Worm (Caenorhabditis elegans): Measurements from ENCODE around the gene srd-36.
A peak's percentile ranks its signal among the peaks of the same experiment; 100 is the strongest.

The srd-36 gene

ce11 chrX:13284091-13284490 lies 10.5 kb downstream of the srd-36 start, which contains the start of gene cyp-14A4:
Gene cyp-14A4 (minus strand): TSS chrX:13284197.
- TF ChIP-seq daf-16 (GFP tag; optimal IDR thresholded peaks at IDR 0.05) (no peak), daf-16 (tag; optimal IDR thresholded peaks at IDR 0.05) (peak; percentile 91), zip-11 (GFP tag; IDR thresholded peaks at IDR 0.05) (no peak), nhr-11 (tag; optimal IDR thresholded peaks at IDR 0.05) (no peak), nhr-28 (tag; optimal IDR thresholded peaks at IDR 0.05) (peak; percentile 38)

- TF ChIP-seq nhr-25 (tag; optimal IDR thresholded peaks at IDR 0.05; ENCODE audit: borderline replicate concordance, insufficient read depth) (no peak), ceh-32 (tag; optimal IDR thresholded peaks at IDR 0.05; ENCODE audit: poor library complexity) (no peak), nhr-111 (GFP tag; optimal IDR thresholded peaks at IDR 0.05) (peak; percentile 65), lin-13 (GFP tag; optimal IDR thresholded peaks at IDR 0.05) (no peak), daf-12 (tag; optimal IDR thresholded peaks at IDR 0.05) (no peak), snpc-4 (tag; optimal IDR thresholded peaks at IDR 0.05) (no peak), mes-2 (tag; optimal IDR thresholded peaks at IDR 0.05; ENCODE audit: poor library complexity, severe bottlenecking) (no peak), nhr-237 (tag; optimal IDR thresholded peaks at IDR 0.05) (no peak), fkh-10 (GFP tag; optimal IDR thresholded peaks at IDR 0.05) (no peak), ceh-20 (GFP tag; IDR thresholded peaks at IDR 0.05) (0 out of 2 replicates have a peak, but pooled peaks have one; percentile 17), aly-2 (tag; optimal IDR thresholded peaks at IDR 0.05) (no peak), F37D6.2 (tag; optimal IDR thresholded peaks at IDR 0.05) (no peak), dmd-9 (GFP tag; IDR thresholded peaks at IDR 0.05) (no peak), nhr-11 (tag; optimal IDR thresholded peaks at IDR 0.05) (no peak), nhr-77 (tag; optimal IDR thresholded peaks at IDR 0.05) (no peak), lin-39 (tag; optimal IDR thresholded peaks at IDR 0.05) (no peak), ZK546.5 (tag; optimal IDR thresholded peaks at IDR 0.05) (no peak), lin-29 (GFP tag; IDR thresholded peaks at IDR 0.05) (no peak), F26F4.8 (GFP tag; conservative IDR thresholded peaks at IDR 0.05) (peak; percentile 78), lir-3 (tag; optimal IDR thresholded peaks at IDR 0.05) (peak; percentile 59), saeg-2 (GFP tag; IDR thresholded peaks at IDR 0.05) (0 out of 2 replicates have a peak, but pooled peaks have one; percentile 30), hlh-30 (tag; optimal IDR thresholded peaks at IDR 0.05; ENCODE audit: insufficient read depth) (no peak), daf-16 (GFP tag; optimal IDR thresholded peaks at IDR 0.05) (peak; percentile 27 to 82), daf-16 (tag; optimal IDR thresholded peaks at IDR 0.05) (peak; percentile 83), nhr-6 (tag; optimal IDR thresholded peaks at IDR 0.05) (no peak), nhr-10 (tag; optimal IDR thresholded peaks at IDR 0.05) (no peak), Y48G9A.11 (GFP tag; IDR thresholded peaks at IDR 0.05) (peak; percentile 44; the same call in 1 of the 2 replicates), pha-4 (GFP tag; IDR thresholded peaks at IDR 0.05) (peak; percentile 82), pha-4 (tag; optimal IDR thresholded peaks at IDR 0.05) (no peak), ceh-44 (GFP tag; IDR thresholded peaks at IDR 0.05) (no peak), vab-7 (GFP tag; IDR thresholded peaks at IDR 0.05) (peak; percentile 83), attf-4 (tag; optimal IDR thresholded peaks at IDR 0.05) (no peak), R02D3.7 (tag; optimal IDR thresholded peaks at IDR 0.05) (no peak), spr-3 (GFP tag; optimal IDR thresholded peaks at IDR 0.05) (peak; percentile 39), Y5F2A.4 (GFP tag; optimal IDR thresholded peaks at IDR 0.05) (peak; percentile 28), php-3 (GFP tag; IDR thresholded peaks at IDR 0.05) (no peak), spr-1 (tag; optimal IDR thresholded peaks at IDR 0.05) (peak; percentile 21), ctbp-1 (GFP tag; IDR thresholded peaks at IDR 0.05) (0 out of 2 replicates have a peak, but pooled peaks have one; percentile 33), ama-1 (optimal IDR thresholded peaks at IDR 0.05) (no peak), zag-1 (tag; optimal IDR thresholded peaks at IDR 0.05) (no peak), F49E8.2 (tag; optimal IDR thresholded peaks at IDR 0.05; ENCODE audit: borderline replicate concordance) (peak; percentile 28), sdz-12 (GFP tag; optimal IDR thresholded peaks at IDR 0.05) (no peak), ces-1 (GFP tag; optimal IDR thresholded peaks at IDR 0.05) (no peak), mdt-29 (GFP tag; IDR thresholded peaks at IDR 0.05) (no peak), lin-38 (GFP tag; IDR thresholded peaks at IDR 0.05) (no peak), lin-1 (GFP tag; IDR thresholded peaks at IDR 0.05) (0 out of 2 replicates have a peak, but pooled peaks have one; percentile 46), nhr-28 (tag; optimal IDR thresholded peaks at IDR 0.05) (no peak), jun-1 (tag; optimal IDR thresholded peaks at IDR 0.05) (no peak)
These were observed 11.1 kb downstream of the srd-36 start for ce11 chrX:13283462-13283861.

All from whole organism, L4 larva.